Worm (Caenorhabditis elegans) whole organism, L4/young adult: ENCODE data around the gene C25E10.17.

Experiments
- W03F9.2 ChIP-seq: fragments of 150-350 bp; optimal IDR thresholded peaks from 2 replicates; lab custom pipeline; 2014; ENCODE audit warnings: missing biosample characterization, missing genetic modification characterization
- dao-5 ChIP-seq: sonication (generic microtip); optimal IDR thresholded peaks from 2 replicates; lab custom pipeline; 2016; ENCODE audit warnings: missing genotype, missing genetic modification characterization, moderate library complexity, missing compliant biosample characterization
- him-1 ChIP-seq: sonication (generic microtip); optimal IDR thresholded peaks from 2 replicates; lab custom pipeline; 2016; ENCODE audit warnings: missing genotype, missing genetic modification reagents, missing genetic modification characterization, missing compliant biosample characterization

- TF ChIP-seq him-1 (tag; lab: Kevin White, UChicago), result no peak
- no peak for TF ChIP-seq dao-5 (tag; lab: Kevin White, UChicago)
- TF ChIP-seq W03F9.2 (tag; lab: Kevin White, UChicago), result no peak
These were observed 12.1 kb upstream of the C25E10.17 start, which contains the start of the genes C25E10.16 and C25E10.13 for ce11 chrV:9059468-9059867.
